Fruit fly (Drosophila melanogaster) Kc167 (cell line): ENCODE measurements around the gene Sh.

Experiments
- insv ChIP-seq: fragments of >200 bp; optimal IDR thresholded peaks from 3 replicates; lab custom pipeline; 2018; ENCODE audit warnings: missing external identifiers
- psq ChIP-seq: fragments of >200 bp; optimal IDR thresholded peaks from 2 replicates; lab custom pipeline; 2017; ENCODE audit warnings: missing external identifiers

DNA sequence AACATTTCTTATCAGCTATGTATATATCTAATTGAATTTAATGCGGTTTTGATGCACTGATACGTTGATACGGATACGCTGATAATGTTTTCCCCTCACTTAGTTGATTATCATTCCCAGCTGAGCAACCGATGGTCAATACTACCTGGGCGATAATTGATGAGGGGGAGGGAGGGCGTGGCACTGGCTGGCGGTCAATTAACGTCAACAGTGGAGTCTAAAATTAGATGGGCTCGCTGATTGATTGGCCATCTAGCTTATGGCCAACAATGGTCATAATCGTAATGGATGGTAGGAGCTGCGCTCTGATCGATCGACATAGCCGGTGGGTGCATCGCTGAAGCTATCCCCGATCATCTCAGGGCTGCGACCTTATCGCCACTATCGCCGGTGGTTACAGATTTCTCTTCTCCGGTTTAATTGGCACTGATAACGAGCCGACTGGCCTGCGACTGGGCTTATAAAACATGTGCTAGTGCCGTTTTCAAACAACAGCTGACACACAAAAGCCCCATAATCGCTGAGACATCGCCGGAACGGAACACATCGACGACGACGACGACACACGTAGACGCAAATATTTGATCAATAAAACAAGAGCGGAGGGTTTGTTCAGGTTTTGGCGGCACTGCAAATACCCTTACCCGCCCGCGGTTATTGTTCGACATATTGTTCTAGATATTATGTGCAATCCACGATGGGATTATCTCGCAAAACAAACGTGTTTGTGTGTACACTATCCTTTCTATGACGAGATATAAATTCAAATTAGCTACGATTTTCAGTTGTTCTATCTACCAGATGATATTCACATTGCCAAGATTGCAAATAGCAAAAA is 20.7 kb upstream of the Sh start:
- no peak for TF ChIP-seq insv
- TF ChIP-seq psq: no peak
